Worm (Caenorhabditis elegans): ENCODE results near the gene grd-5.

DNA sequence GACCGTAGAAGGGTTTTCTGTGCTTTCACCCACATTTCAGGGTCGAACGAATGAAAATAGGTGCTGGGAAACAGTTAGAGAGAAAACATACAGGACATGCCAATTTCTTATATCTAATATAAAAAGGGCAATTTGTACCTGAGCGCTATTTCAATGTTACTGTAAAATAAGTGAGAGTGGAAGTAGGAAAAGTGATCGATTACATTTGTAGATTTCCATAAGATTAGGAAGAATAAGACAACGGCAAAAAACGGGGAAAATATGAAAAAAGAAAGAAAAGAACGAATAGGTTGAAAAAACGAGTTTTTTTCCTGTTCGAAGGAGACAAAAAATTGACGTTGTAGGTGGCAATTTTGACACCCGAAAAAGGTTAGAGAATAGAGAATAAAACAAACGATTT is 49.4 kb downstream of the grd-5 start:
- TF ChIP-seq nhr-11 (tag; optimal IDR thresholded peaks at IDR 0.05), result no peak
- no peak for TF ChIP-seq nhr-77 (tag; optimal IDR thresholded peaks at IDR 0.05)
- TF ChIP-seq nhr-237 (tag; optimal IDR thresholded peaks at IDR 0.05), result no peak
- no peak for TF ChIP-seq alr-1 (tag; optimal IDR thresholded peaks at IDR 0.05)
- no peak for TF ChIP-seq ama-1 (optimal IDR thresholded peaks at IDR 0.05)
- no peak for TF ChIP-seq elt-1 (tag; optimal IDR thresholded peaks at IDR 0.05)
- TF ChIP-seq ZK546.5 (tag; optimal IDR thresholded peaks at IDR 0.05), result no peak

Data from whole organism, L2 larva.